Worm (Caenorhabditis elegans) whole organism, late embryonic: ENCODE data around the gene srh-147.

Experiments
- ceh-48 ChIP-seq: sonication (generic microtip); optimal IDR thresholded peaks from 2 replicates; lab custom pipeline; 2016; ENCODE audit warnings: missing genetic modification characterization, inconsistent platforms, missing compliant biosample characterization
- elt-2 ChIP-seq: sonication (generic microtip); optimal IDR thresholded peaks from 2 replicates; lab custom pipeline; 2016; ENCODE audit warnings: missing genetic modification reagents, missing genetic modification characterization, missing compliant biosample characterization
- hlh-6 ChIP-seq: sonication (generic microtip); optimal IDR thresholded peaks from 2 replicates; lab custom pipeline; 2016; ENCODE audit warnings: missing genotype, missing genetic modification characterization, missing compliant biosample characterization
- nhr-11 ChIP-seq: fragments of 150-350 bp; optimal IDR thresholded peaks from 2 replicates; lab custom pipeline; 2014; ENCODE audit warnings: missing biosample characterization, missing genetic modification characterization
- pqm-1 ChIP-seq: sonication (generic microtip); optimal IDR thresholded peaks from 2 replicates; lab custom pipeline; 2016; ENCODE audit warnings: missing genetic modification characterization, missing compliant biosample characterization
- zip-5 ChIP-seq: sonication (generic microtip); optimal IDR thresholded peaks from 2 replicates; lab custom pipeline; 2016; ENCODE audit warnings: missing genetic modification characterization, missing compliant biosample characterization

- TF ChIP-seq zip-5 (tag; lab: Kevin White, UChicago), result no peak
- TF ChIP-seq ceh-48 (tag; lab: Kevin White, UChicago), result no peak
- TF ChIP-seq pqm-1, result no peak
- TF ChIP-seq nhr-11, result no peak
- TF ChIP-seq elt-2 (tag; lab: Kevin White, UChicago), result no peak
- TF ChIP-seq hlh-6 (tag; lab: Kevin White, UChicago), result no peak
Measured at ce11 chrV:15810446-15810845, 39.7 kb downstream of the srh-147 start, which contains the start of gene F54B8.1.
